Fruit fly (Drosophila melanogaster) whole organism, embryonic: Measurements from ENCODE around the gene lectin-37Da.
A peak's percentile ranks its signal among the peaks of the same experiment; 100 is the strongest.

Experiments
- Blimp-1 ChIP-seq: fragments of 200-800 bp; sonication (Bioruptor generic); optimal IDR thresholded peaks from 3 replicates; lab custom pipeline; 2018; ENCODE audit warnings: missing biosample characterization, missing genetic modification characterization, mild to moderate bottlenecking, moderate library complexity, missing genetic modification reagents
- Bteb2 ChIP-seq: fragments of 200-800 bp; sonication (Bioruptor generic); optimal IDR thresholded peaks from 2 replicates; lab custom pipeline; 2016; ENCODE audit warnings: missing biosample characterization, missing genetic modification characterization
- CG10267 ChIP-seq: fragments of 200-800 bp; sonication (Bioruptor generic); optimal IDR thresholded peaks from 2 replicates; lab custom pipeline; 2018; ENCODE audit warnings: missing biosample characterization, mild to moderate bottlenecking, missing genetic modification characterization, moderate library complexity
- CG10543 ChIP-seq: fragments of 200-800 bp; sonication (Bioruptor generic); optimal IDR thresholded peaks from 3 replicates; lab custom pipeline; 2017; ENCODE audit warnings: missing biosample characterization, mild to moderate bottlenecking, missing genetic modification characterization, moderate library complexity
- CG12155 ChIP-seq: fragments of 200-800 bp; sonication (Bioruptor generic); optimal IDR thresholded peaks from 3 replicates; lab custom pipeline; 2016; ENCODE audit warnings: missing biosample characterization, missing genetic modification characterization
- CG12769 ChIP-seq: fragments of 200-800 bp; sonication (Bioruptor generic); optimal IDR thresholded peaks from 2 replicates; lab custom pipeline; 2019; ENCODE audit warnings: missing biosample characterization, mild to moderate bottlenecking, missing genetic modification characterization, moderate library complexity
- CG1603 ChIP-seq: fragments of 200-800 bp; sonication (Bioruptor generic); optimal IDR thresholded peaks from 2 replicates; lab custom pipeline; 2019; ENCODE audit warnings: missing biosample characterization, mild to moderate bottlenecking, missing genetic modification characterization, moderate library complexity
- CG18599 ChIP-seq: fragments of 200-800 bp; sonication (Bioruptor generic); optimal IDR thresholded peaks from 3 replicates; lab custom pipeline; 2017; ENCODE audit warnings: missing biosample characterization, missing genetic modification characterization, mild to moderate bottlenecking, moderate library complexity, missing genetic modification reagents
- CG2678 ChIP-seq: fragments of 200-800 bp; sonication (Bioruptor generic); optimal IDR thresholded peaks from 3 replicates; lab custom pipeline; 2019; ENCODE audit warnings: missing biosample characterization, mild to moderate bottlenecking, missing genetic modification characterization, moderate library complexity
- CG2889 ChIP-seq: fragments of 200-800 bp; sonication (Bioruptor generic); IDR thresholded peaks from 3 replicates; pipeline ENCODE4 v1.3.6; 2022; ENCODE audit warnings: missing biosample characterization, missing genetic modification characterization
- CG4617 ChIP-seq: fragments of 200-800 bp; sonication (Bioruptor generic); optimal IDR thresholded peaks from 3 replicates; lab custom pipeline; 2016; ENCODE audit warnings: missing biosample characterization, missing genetic modification characterization, borderline replicate concordance
- CG6654 ChIP-seq: fragments of 200-800 bp; sonication (Bioruptor generic); optimal IDR thresholded peaks from 2 replicates; lab custom pipeline; 2017; ENCODE audit warnings: missing biosample characterization, mild to moderate bottlenecking, missing genetic modification characterization
- CG6813 ChIP-seq: fragments of 200-800 bp; sonication (Bioruptor generic); optimal IDR thresholded peaks from 2 replicates; lab custom pipeline; 2017; ENCODE audit warnings: missing biosample characterization, missing genetic modification characterization, mild to moderate bottlenecking, moderate library complexity, missing genetic modification reagents
- CG8290 ChIP-seq, 3 experiments: fragments of 200-800 bp; sonication (Bioruptor generic); optimal IDR thresholded peaks; 2 replicates each; lab custom pipeline; 2016 to 2019; ENCODE audit warnings: missing biosample characterization in 3 of 3, missing genetic modification characterization in 3 of 3, mild to moderate bottlenecking in 2 of 3, moderate library complexity in 1 of 3
- CoRest ChIP-seq: fragments of 200-800 bp; sonication (Bioruptor generic); optimal IDR thresholded peaks from 3 replicates; lab custom pipeline; 2018; ENCODE audit warnings: missing biosample characterization, mild to moderate bottlenecking, missing genetic modification characterization, moderate library complexity
- Gsc ChIP-seq: fragments of 200-800 bp; sonication (Bioruptor generic); IDR thresholded peaks from 2 replicates; pipeline ENCODE4 v1.3.6; 2022; ENCODE audit warnings: missing biosample characterization, missing genetic modification characterization
- H15 ChIP-seq: fragments of 200-800 bp; sonication (Bioruptor generic); IDR thresholded peaks from 3 replicates; pipeline ENCODE4 v1.3.6; 2022; ENCODE audit warnings: missing biosample characterization, missing genetic modification characterization
- Hr39 ChIP-seq: fragments of >200 bp; optimal IDR thresholded peaks from 2 replicates; lab custom pipeline; 2017
- Hr78 ChIP-seq, 2 experiments: fragments of 200-800 bp in 1 of 2; fragments of >200 bp in 1 of 2; sonication (Bioruptor generic) in 1 of 2; optimal IDR thresholded peaks; 2 replicates each; lab custom pipeline; 2017 to 2019; ENCODE audit warnings: missing biosample characterization in 2 of 2, missing genetic modification characterization in 2 of 2, mild to moderate bottlenecking in 1 of 2, moderate library complexity in 1 of 2
- Lhr ChIP-seq: fragments of 200-800 bp; sonication (Bioruptor generic); optimal IDR thresholded peaks from 3 replicates; lab custom pipeline; 2017; ENCODE audit warnings: mild to moderate bottlenecking, missing biosample characterization, missing genetic modification reagents, missing genetic modification characterization
- Med ChIP-seq: fragments of 200-800 bp; sonication (Bioruptor generic); peaks from one replicate; lab custom pipeline; 2016; ENCODE audit warnings: missing biosample characterization, missing genetic modification characterization, mild to moderate bottlenecking, inconsistent platforms, moderate library complexity
- Myb ChIP-seq: fragments of 200-800 bp; sonication (Bioruptor generic); optimal IDR thresholded peaks from 2 replicates; lab custom pipeline; 2016; ENCODE audit warnings: missing biosample characterization, missing genetic modification characterization
- NK7.1 ChIP-seq: fragments of 200-800 bp; sonication (Bioruptor generic); optimal IDR thresholded peaks from 3 replicates; lab custom pipeline; 2016; ENCODE audit warnings: missing biosample characterization, missing genetic modification characterization
- PHDP ChIP-seq: fragments of 200-800 bp; sonication (Bioruptor generic); optimal IDR thresholded peaks from 3 replicates; lab custom pipeline; 2018; ENCODE audit warnings: missing biosample characterization, mild to moderate bottlenecking, missing genetic modification characterization, moderate library complexity
- Rx ChIP-seq: fragments of 200-800 bp; sonication (Bioruptor generic); IDR thresholded peaks from 2 replicates; pipeline ENCODE4 v1.3.6; 2022; ENCODE audit warnings: missing biosample characterization, missing genetic modification characterization
- Sox102F ChIP-seq: fragments of 200-800 bp; sonication (Bioruptor generic); optimal IDR thresholded peaks from 2 replicates; lab custom pipeline; 2018; ENCODE audit warnings: missing biosample characterization, mild to moderate bottlenecking, missing genetic modification characterization, moderate library complexity
- ab ChIP-seq: fragments of 200-800 bp; sonication (Bioruptor generic); optimal IDR thresholded peaks from 2 replicates; lab custom pipeline; 2016; ENCODE audit warnings: missing biosample characterization, missing genetic modification characterization
- ash1 ChIP-seq: fragments of 200-800 bp; sonication (Bioruptor generic); optimal IDR thresholded peaks from 2 replicates; lab custom pipeline; 2018; ENCODE audit warnings: missing biosample characterization, mild to moderate bottlenecking, missing genetic modification characterization
- bigmax ChIP-seq: fragments of 200-800 bp; sonication (Bioruptor generic); optimal IDR thresholded peaks from 2 replicates; lab custom pipeline; 2018; ENCODE audit warnings: missing biosample characterization, mild to moderate bottlenecking, missing genetic modification characterization
- dmrt99B ChIP-seq: fragments of 200-800 bp; sonication (Bioruptor generic); optimal IDR thresholded peaks from 2 replicates; lab custom pipeline; 2018; ENCODE audit warnings: missing biosample characterization, mild to moderate bottlenecking, missing genetic modification characterization, moderate library complexity
- emc ChIP-seq: fragments of 200-800 bp; sonication (Bioruptor generic); optimal IDR thresholded peaks from 2 replicates; lab custom pipeline; 2016; ENCODE audit warnings: missing biosample characterization, missing genetic modification characterization
- en ChIP-seq: fragments of 200-800 bp; sonication (Bioruptor generic); optimal IDR thresholded peaks from 2 replicates; lab custom pipeline; 2016; ENCODE audit warnings: missing biosample characterization, missing genetic modification characterization
- gem ChIP-seq: fragments of 200-800 bp; sonication (Bioruptor generic); optimal IDR thresholded peaks from 2 replicates; lab custom pipeline; 2019; ENCODE audit warnings: missing biosample characterization, mild to moderate bottlenecking, missing genetic modification characterization, moderate library complexity
- grau ChIP-seq: fragments of 200-800 bp; optimal IDR thresholded peaks from 3 replicates; lab custom pipeline; 2019; ENCODE audit warnings: missing biosample characterization, mild to moderate bottlenecking, missing genetic modification characterization, moderate library complexity
- jigr1 ChIP-seq: fragments of 200-800 bp; sonication (Bioruptor generic); IDR thresholded peaks from 3 replicates; pipeline ENCODE4 v1.3.6; 2022; ENCODE audit warnings: missing biosample characterization, missing genetic modification characterization
- kah ChIP-seq: fragments of 200-800 bp; sonication (Bioruptor generic); optimal IDR thresholded peaks from 2 replicates; lab custom pipeline; 2018; ENCODE audit warnings: missing biosample characterization, mild to moderate bottlenecking, missing genetic modification characterization
- lab ChIP-seq: fragments of 200-800 bp; sonication (Bioruptor generic); optimal IDR thresholded peaks from 3 replicates; lab custom pipeline; 2017; ENCODE audit warnings: missing biosample characterization, missing genetic modification characterization, mild to moderate bottlenecking, moderate library complexity, missing genetic modification reagents
- nau ChIP-seq: fragments of 200-800 bp; sonication (Bioruptor generic); optimal IDR thresholded peaks from 3 replicates; lab custom pipeline; 2017; ENCODE audit warnings: missing biosample characterization, mild to moderate bottlenecking, missing genetic modification characterization, missing genetic modification reagents
- nerfin-1 ChIP-seq: fragments of 200-800 bp; sonication (Bioruptor generic); optimal IDR thresholded peaks from 3 replicates; lab custom pipeline; 2019; ENCODE audit warnings: missing biosample characterization, mild to moderate bottlenecking, missing genetic modification characterization, moderate library complexity
- onecut ChIP-seq: fragments of 200-800 bp; sonication (Bioruptor generic); IDR thresholded peaks from 2 replicates; pipeline ENCODE4 v1.3.6; 2022; ENCODE audit warnings: missing biosample characterization, missing genetic modification characterization
- pho ChIP-seq: fragments of 200-800 bp; sonication (Bioruptor generic); optimal IDR thresholded peaks from 2 replicates; lab custom pipeline; 2016; ENCODE audit warnings: missing biosample characterization, missing genetic modification characterization
- phol ChIP-seq: fragments of 200-800 bp; sonication (Bioruptor generic); optimal IDR thresholded peaks from 3 replicates; lab custom pipeline; 2018; ENCODE audit warnings: missing biosample characterization, mild to moderate bottlenecking, missing genetic modification characterization, moderate library complexity
- run ChIP-seq: fragments of 200-800 bp; sonication (Bioruptor generic); optimal IDR thresholded peaks from 3 replicates; lab custom pipeline; 2018; ENCODE audit warnings: missing biosample characterization, mild to moderate bottlenecking, missing genetic modification characterization
- sd ChIP-seq: fragments of 200-800 bp; sonication (Bioruptor generic); optimal IDR thresholded peaks from 3 replicates; lab custom pipeline; 2018; ENCODE audit warnings: missing biosample characterization, mild to moderate bottlenecking, missing genetic modification characterization, moderate library complexity
- seq ChIP-seq: fragments of 200-800 bp; sonication (Bioruptor generic); IDR thresholded peaks from 2 replicates; pipeline ENCODE4 v1.3.6; 2022; ENCODE audit warnings: missing biosample characterization, missing genetic modification characterization
- slp2 ChIP-seq: fragments of 200-800 bp; sonication (Bioruptor generic); optimal IDR thresholded peaks from 2 replicates; lab custom pipeline; 2016; ENCODE audit warnings: missing biosample characterization, missing genetic modification characterization
- tap ChIP-seq: fragments of 200-800 bp; optimal IDR thresholded peaks from 3 replicates; lab custom pipeline; 2019; ENCODE audit warnings: missing biosample characterization, mild to moderate bottlenecking, missing genetic modification characterization, moderate library complexity
- twi ChIP-seq: fragments of 200-800 bp; optimal IDR thresholded peaks from 2 replicates; lab custom pipeline; 2019; ENCODE audit warnings: missing biosample characterization, mild to moderate bottlenecking, missing genetic modification characterization, moderate library complexity
- wor ChIP-seq: fragments of 200-800 bp; sonication (Bioruptor generic); IDR thresholded peaks from 2 replicates; pipeline ENCODE4 v1.3.6; 2022; ENCODE audit warnings: missing biosample characterization, missing genetic modification characterization

Gene lectin-37Da

dm6 chr2L:19411966-19412365 is 6.2 kb upstream of the lectin-37Da start (continued):
- no peak for TF ChIP-seq emc
- TF ChIP-seq CG10267 (tag; lab: Kevin White, UChicago), result no peak
- no peak for TF ChIP-seq kah (GFP tag; lab: Kevin White, UChicago)
- no peak for TF ChIP-seq ash1 (GFP tag; lab: Kevin White, UChicago)
- no peak for TF ChIP-seq Myb (GFP tag; lab: Kevin White, UChicago)
- TF ChIP-seq CG1603, result no peak
- no peak for TF ChIP-seq CG6813
- no peak for TF ChIP-seq CG12155 (GFP tag; lab: Kevin White, UChicago)
- TF ChIP-seq twi (tag; lab: Kevin White, UChicago), result no peak
- TF ChIP-seq nau (GFP tag; lab: Kevin White, UChicago), result no peak
- TF ChIP-seq H15 (GFP tag; lab: Robert Waterston, UW), result no peak
- TF ChIP-seq CG8290 (GFP tag; optimal IDR thresholded peaks at IDR 0.05; lab: Kevin White, UChicago), result no peak
- peak in 1 of 2 experiments; percentile 75 for TF ChIP-seq CG8290 (tag; optimal IDR thresholded peaks at IDR 0.05; lab: Kevin White, UChicago)
- TF ChIP-seq bigmax (GFP tag; lab: Kevin White, UChicago), result no peak
- TF ChIP-seq jigr1 (GFP tag; lab: Robert Waterston, UW), result no peak
- TF ChIP-seq en (GFP tag; lab: Kevin White, UChicago), result no peak
- peak; percentile 33 for TF ChIP-seq CG12769 (tag; lab: Kevin White, UChicago)
- peak; percentile 43 for TF ChIP-seq sd (tag; lab: Kevin White, UChicago)
- no peak for TF ChIP-seq ab
- TF ChIP-seq NK7.1, result no peak
- peak; percentile 39 for TF ChIP-seq Med
- TF ChIP-seq PHDP (tag; lab: Kevin White, UChicago), result peak; percentile 1
- peak; percentile 12; the same call in 1 of the 2 replicates for TF ChIP-seq seq (GFP tag; lab: Robert Waterston, UW)
- no peak for TF ChIP-seq CoRest (tag; lab: Kevin White, UChicago)
- TF ChIP-seq lab (GFP tag; lab: Kevin White, UChicago), result peak; percentile 5
- no peak for TF ChIP-seq run
- TF ChIP-seq Bteb2 (GFP tag; lab: Kevin White, UChicago), result no peak
- TF ChIP-seq Lhr (GFP tag; lab: Kevin White, UChicago), result no peak
- TF ChIP-seq CG18599 (GFP tag; lab: Kevin White, UChicago), result no peak
- no peak for TF ChIP-seq Hr39
- no peak for TF ChIP-seq tap (tag; lab: Kevin White, UChicago)
- TF ChIP-seq CG6654 (GFP tag; lab: Kevin White, UChicago), result no peak
- no peak for TF ChIP-seq CG4617
- TF ChIP-seq wor (GFP tag; lab: Robert Waterston, UW), result no peak
- no peak for TF ChIP-seq slp2 (GFP tag; lab: Kevin White, UChicago)

dm6 chr2L:19413118-19413893 is 4.8 kb upstream of the lectin-37Da start:
- TF ChIP-seq Sox102F (GFP tag; lab: Kevin White, UChicago), result peak; percentile 15
- TF ChIP-seq onecut (GFP tag; lab: Robert Waterston, UW), result no peak
- peak; percentile 14 for TF ChIP-seq phol (tag; lab: Kevin White, UChicago)
- peak; percentile 77 for TF ChIP-seq grau (tag; lab: Kevin White, UChicago)
- TF ChIP-seq dmrt99B (tag; lab: Kevin White, UChicago), result peak; percentile 18
- TF ChIP-seq Hr78 (GFP tag; optimal IDR thresholded peaks at IDR 0.05; lab: Kevin White, UChicago), result peak in 1 of 2 experiments; percentile 46
- peak; percentile 32 for TF ChIP-seq gem (tag; lab: Kevin White, UChicago)
- no peak for TF ChIP-seq CG2889 (GFP tag; lab: Robert Waterston, UW)
- no peak for TF ChIP-seq Rx (GFP tag; lab: Robert Waterston, UW)
- peak; percentile 0 for TF ChIP-seq Med
- TF ChIP-seq nerfin-1 (tag; lab: Kevin White, UChicago), result no peak
- TF ChIP-seq CG10543 (GFP tag; lab: Kevin White, UChicago), result no peak
- peak; percentile 3 for TF ChIP-seq Blimp-1 (GFP tag; lab: Kevin White, UChicago)
- peak; percentile 45 for TF ChIP-seq CG12769 (tag; lab: Kevin White, UChicago)
- TF ChIP-seq pho, result no peak
- TF ChIP-seq CG2678 (tag; lab: Kevin White, UChicago), result peak; percentile 9
- no peak for TF ChIP-seq Gsc (GFP tag; lab: Robert Waterston, UW)
